Fruit fly (Drosophila melanogaster) whole organism, pupa: Measurements from ENCODE around the gene Eig71Ej.

Experiments
- CG10348 ChIP-seq: fragments of 200-800 bp; sonication (Bioruptor generic); IDR thresholded peaks from 2 replicates; pipeline ENCODE4 v1.3.6; 2022; ENCODE audit warnings: missing biosample characterization, missing genetic modification characterization
- CG12605 ChIP-seq: fragments of 200-800 bp; sonication (Bioruptor generic); IDR thresholded peaks from 2 replicates; pipeline ENCODE4 v1.3.6; 2022; ENCODE audit warnings: missing biosample characterization, missing genetic modification characterization
- CG13204 ChIP-seq: fragments of 200-800 bp; sonication (Bioruptor generic); optimal IDR thresholded peaks from 2 replicates; lab custom pipeline; 2018; ENCODE audit warnings: missing biosample characterization, mild to moderate bottlenecking, missing genetic modification characterization, moderate library complexity
- CG14655 ChIP-seq: fragments of 200-800 bp; sonication (Bioruptor generic); optimal IDR thresholded peaks from 3 replicates; lab custom pipeline; 2017; ENCODE audit warnings: mild to moderate bottlenecking, missing biosample characterization, missing genetic modification reagents, missing genetic modification characterization
- CG15710 ChIP-seq: fragments of 200-800 bp; sonication (Bioruptor generic); optimal IDR thresholded peaks from 2 replicates; lab custom pipeline; 2018; ENCODE audit warnings: missing biosample characterization, mild to moderate bottlenecking, missing genetic modification characterization, moderate library complexity
- CG17806 ChIP-seq: fragments of 200-800 bp; sonication (Bioruptor generic); optimal IDR thresholded peaks from 2 replicates; lab custom pipeline; 2018; ENCODE audit warnings: missing biosample characterization, mild to moderate bottlenecking, missing genetic modification characterization, moderate library complexity
- CG32121 ChIP-seq: fragments of 200-800 bp; sonication (Bioruptor generic); IDR thresholded peaks from 2 replicates; pipeline ENCODE4 v1.3.6; 2022; ENCODE audit warnings: missing biosample characterization, missing genetic modification characterization
- CG34367 ChIP-seq: fragments of 200-800 bp; sonication (Bioruptor generic); optimal IDR thresholded peaks from 2 replicates; lab custom pipeline; 2018; ENCODE audit warnings: missing biosample characterization, mild to moderate bottlenecking, missing genetic modification characterization
- CG4496 ChIP-seq: fragments of 200-800 bp; sonication (Bioruptor generic); IDR thresholded peaks from 3 replicates; pipeline ENCODE4 v1.3.6; 2022; ENCODE audit warnings: missing biosample characterization, missing genetic modification characterization
- CG8159 ChIP-seq: fragments of 200-800 bp; sonication (Bioruptor generic); optimal IDR thresholded peaks from 3 replicates; lab custom pipeline; 2018; ENCODE audit warnings: missing biosample characterization, mild to moderate bottlenecking, missing genetic modification characterization, moderate library complexity
- CG8301 ChIP-seq: fragments of 200-800 bp; sonication (Bioruptor generic); optimal IDR thresholded peaks from 2 replicates; lab custom pipeline; 2018; ENCODE audit warnings: missing biosample characterization, mild to moderate bottlenecking, missing genetic modification characterization
- CG9948 ChIP-seq: fragments of 200-800 bp; sonication (Bioruptor generic); optimal IDR thresholded peaks from 2 replicates; lab custom pipeline; 2018; ENCODE audit warnings: missing biosample characterization, mild to moderate bottlenecking, missing genetic modification characterization, moderate library complexity
- D1 ChIP-seq: fragments of 200-800 bp; sonication (Bioruptor generic); optimal IDR thresholded peaks from 2 replicates; lab custom pipeline; 2018; ENCODE audit warnings: missing biosample characterization, mild to moderate bottlenecking, missing genetic modification characterization, moderate library complexity
- EcR ChIP-seq: fragments of 200-800 bp; sonication (Bioruptor generic); optimal IDR thresholded peaks from 3 replicates; lab custom pipeline; 2019; ENCODE audit warnings: missing biosample characterization, missing genetic modification characterization, mild to moderate bottlenecking, moderate library complexity, missing genetic modification reagents
- Ets98B ChIP-seq: fragments of 200-800 bp; sonication (Bioruptor generic); IDR thresholded peaks from 2 replicates; pipeline ENCODE4 v1.3.6; 2022; ENCODE audit warnings: missing biosample characterization, missing genetic modification characterization
- Pif1A ChIP-seq: fragments of 200-800 bp; sonication (Bioruptor generic); optimal IDR thresholded peaks from 3 replicates; lab custom pipeline; 2016; ENCODE audit warnings: missing biosample characterization, missing genetic modification characterization
- Pif1B ChIP-seq: fragments of 200-800 bp; sonication (Bioruptor generic); optimal IDR thresholded peaks from 3 replicates; lab custom pipeline; 2016; ENCODE audit warnings: missing biosample characterization, missing genetic modification characterization
- Snoo ChIP-seq: fragments of 200-800 bp; sonication (Bioruptor generic); optimal IDR thresholded peaks from 3 replicates; lab custom pipeline; 2017; ENCODE audit warnings: missing biosample characterization, mild to moderate bottlenecking, missing genetic modification characterization, inconsistent platforms
- fd96Ca ChIP-seq: fragments of 200-800 bp; sonication (Bioruptor generic); IDR thresholded peaks from 3 replicates; pipeline ENCODE4 v1.3.6; 2022; ENCODE audit warnings: missing biosample characterization, missing genetic modification characterization
- gl ChIP-seq: fragments of 200-800 bp; sonication (Bioruptor generic); optimal IDR thresholded peaks from 2 replicates; lab custom pipeline; 2018; ENCODE audit warnings: missing biosample characterization, mild to moderate bottlenecking, missing genetic modification characterization
- rn ChIP-seq: fragments of 200-800 bp; sonication (Bioruptor generic); IDR thresholded peaks from 2 replicates; pipeline ENCODE4 v1.3.6; 2022; ENCODE audit warnings: missing biosample characterization, missing genetic modification characterization

Gene Eig71Ej

dm6 chr3L:15619626-15620247 is 41.1 kb downstream of the Eig71Ej start, which contains the start of gene Phs:
TSS of gene Phs (plus strand) at chr3L:15619901.
- peak; percentile 44 for TF ChIP-seq CG34367 (tag; lab: Kevin White, UChicago)
- peak; percentile 73 for TF ChIP-seq CG32121 (GFP tag; lab: Robert Waterston, UW)
- no peak for TF ChIP-seq CG12605 (GFP tag; lab: Robert Waterston, UW)
- TF ChIP-seq CG14655 (GFP tag; lab: Kevin White, UChicago), result no peak
- TF ChIP-seq CG15710 (tag; lab: Kevin White, UChicago), result peak; percentile 46
- peak; percentile 2 for TF ChIP-seq gl (tag; lab: Kevin White, UChicago)
- peak; percentile 27 for TF ChIP-seq CG17806 (tag; lab: Kevin White, UChicago)
- TF ChIP-seq Pif1A, result no peak
- peak; percentile 64 for TF ChIP-seq EcR (GFP tag; lab: Kevin White, UChicago)
- TF ChIP-seq Snoo (tag; lab: Kevin White, UChicago), result peak; percentile 73
- TF ChIP-seq rn, result no peak
- no peak for TF ChIP-seq CG8301 (tag; lab: Kevin White, UChicago)
- no peak for TF ChIP-seq CG9948 (tag; lab: Kevin White, UChicago)
- TF ChIP-seq fd96Ca (GFP tag; lab: Robert Waterston, UW), result peak; percentile 81
- TF ChIP-seq Pif1B (GFP tag; lab: Kevin White, UChicago), result peak; percentile 63
- TF ChIP-seq D1 (tag; lab: Kevin White, UChicago), result peak; percentile 9
- TF ChIP-seq CG8159 (tag; lab: Kevin White, UChicago), result peak; percentile 52
- peak; percentile 76 for TF ChIP-seq Ets98B (GFP tag; lab: Robert Waterston, UW)
- peak; percentile 38 for TF ChIP-seq CG13204 (GFP tag; lab: Kevin White, UChicago)
- no peak for TF ChIP-seq CG10348 (GFP tag; lab: Robert Waterston, UW)
- peak; percentile 82 for TF ChIP-seq CG4496 (GFP tag; lab: Robert Waterston, UW)

- TF ChIP-seq Snoo (tag; lab: Kevin White, UChicago) (no peak), CG12605 (GFP tag; lab: Robert Waterston, UW) (no peak), CG15710 (tag; lab: Kevin White, UChicago) (no peak), CG9948 (tag; lab: Kevin White, UChicago) (no peak), gl (tag; lab: Kevin White, UChicago) (no peak), CG10348 (GFP tag; lab: Robert Waterston, UW) (no peak), CG4496 (GFP tag; lab: Robert Waterston, UW) (no peak), CG32121 (GFP tag; lab: Robert Waterston, UW) (no peak)
These were observed 43.9 kb downstream of the Eig71Ej start for dm6 chr3L:15616900-15617299.

DNA sequence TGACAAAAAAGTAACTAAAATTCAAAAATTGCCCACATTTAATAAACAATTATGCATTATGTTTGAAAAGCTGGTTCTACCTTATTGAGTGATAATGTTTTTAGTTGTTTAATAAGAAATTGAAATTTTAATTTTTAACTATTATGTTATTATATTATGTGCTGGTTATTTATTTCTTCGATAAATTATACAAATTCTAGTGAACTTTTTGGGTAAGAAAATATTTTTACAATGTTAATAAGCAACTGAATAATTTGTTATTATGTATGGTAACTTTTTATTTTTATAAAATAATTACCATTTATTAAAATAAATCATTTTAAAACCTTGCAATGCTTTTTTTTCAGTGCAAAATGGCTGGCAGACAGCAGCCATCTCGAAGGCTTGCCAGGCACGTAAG is 44.3 kb downstream of the Eig71Ej start:
- TF ChIP-seq Ets98B (GFP tag; lab: Robert Waterston, UW) (no peak), rn (no peak)

DNA sequence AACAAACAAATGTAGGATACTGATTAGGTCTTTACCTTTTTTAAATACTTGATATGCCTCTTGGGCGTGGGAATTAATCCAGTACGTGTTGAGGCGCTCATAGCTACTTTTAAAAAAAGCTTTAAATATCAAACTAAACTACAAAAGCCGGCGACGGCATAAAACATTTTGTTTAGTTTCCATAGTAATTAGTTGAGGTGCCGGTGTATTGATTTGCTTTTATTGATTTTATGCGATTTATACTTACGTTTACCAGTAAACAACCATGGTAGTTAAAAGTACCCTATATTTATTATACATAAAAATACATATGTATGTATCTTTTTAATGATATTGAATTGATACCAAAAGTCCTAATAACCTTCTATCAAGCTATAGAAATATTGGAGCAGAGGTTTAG is 48.1 kb downstream of the Eig71Ej start, which contains the start of gene CG13449:
CG13449 (minus strand) TSS at position 101 of the 400 bp plus-strand sequence.
- TF ChIP-seq CG8301 (tag; lab: Kevin White, UChicago) (no peak), CG13204 (GFP tag; lab: Kevin White, UChicago) (no peak), CG10348 (GFP tag; lab: Robert Waterston, UW) (no peak), CG17806 (tag; lab: Kevin White, UChicago) (no peak), CG14655 (GFP tag; lab: Kevin White, UChicago) (no peak), D1 (tag; lab: Kevin White, UChicago) (no peak), CG34367 (tag; lab: Kevin White, UChicago) (no peak), EcR (GFP tag; lab: Kevin White, UChicago) (no peak), Pif1A (no peak), CG4496 (GFP tag; lab: Robert Waterston, UW) (no peak), CG15710 (tag; lab: Kevin White, UChicago) (no peak), Pif1B (GFP tag; lab: Kevin White, UChicago) (no peak), CG32121 (GFP tag; lab: Robert Waterston, UW) (no peak), rn (no peak), CG12605 (GFP tag; lab: Robert Waterston, UW) (no peak), Ets98B (GFP tag; lab: Robert Waterston, UW) (no peak), fd96Ca (GFP tag; lab: Robert Waterston, UW) (no peak), CG8159 (tag; lab: Kevin White, UChicago) (no peak), gl (tag; lab: Kevin White, UChicago) (no peak)
